3 fruit fly cellular contexts compared by ENCODE assay signal in genomic region chr3L:19055064-19055463, dm6.
TF ChIP-seq lines count a peak whose summit lies in the region.

No protein-coding gene starts in this region.

TF ChIP-seq in whole organism, embryonic, 481 proteins besides CTCF, POLR2A, EP300 and RAD21 (continued from another document and continues in another):
- no peak for TF ChIP-seq Hr3 (GFP tag; optimal IDR thresholded peaks at IDR 0.05; lab: Kevin White, UChicago)
- TF ChIP-seq sim (GFP tag; IDR thresholded peaks at IDR 0.05; lab: Robert Waterston, UW): no peak
- no peak for TF ChIP-seq D19A (tag; optimal IDR thresholded peaks at IDR 0.05; lab: Kevin White, UChicago)
- peak; percentile 17 for TF ChIP-seq CG10267 (tag; optimal IDR thresholded peaks at IDR 0.05; lab: Kevin White, UChicago)
- TF ChIP-seq toy (GFP tag; IDR thresholded peaks at IDR 0.05; lab: Robert Waterston, UW): no peak
- TF ChIP-seq Sox102F (GFP tag; optimal IDR thresholded peaks at IDR 0.05; lab: Kevin White, UChicago): no peak
- no peak for TF ChIP-seq sc (optimal IDR thresholded peaks at IDR 0.05; lab: Kevin White, UChicago)
- no peak for TF ChIP-seq sc (GFP tag; optimal IDR thresholded peaks at IDR 0.05; lab: Kevin White, UChicago)
- no peak for TF ChIP-seq jigr1 (GFP tag; IDR thresholded peaks at IDR 0.05; lab: Robert Waterston, UW)
- TF ChIP-seq Hmr (GFP tag; optimal IDR thresholded peaks at IDR 0.05; lab: Kevin White, UChicago): no peak
- TF ChIP-seq CG15073 (GFP tag; optimal IDR thresholded peaks at IDR 0.05; lab: Kevin White, UChicago): no peak
- no peak for TF ChIP-seq CG9932 (GFP tag; IDR thresholded peaks at IDR 0.05; lab: Robert Waterston, UW)
- TF ChIP-seq CG6689 (GFP tag; IDR thresholded peaks at IDR 0.05; lab: Robert Waterston, UW): 0 out of 2 replicates have a peak, but pooled peaks have one; percentile 24
- no peak for TF ChIP-seq z (GFP tag; IDR thresholded peaks at IDR 0.05; lab: Robert Waterston, UW)
- peak; percentile 7 for TF ChIP-seq grau (tag; optimal IDR thresholded peaks at IDR 0.05; lab: Kevin White, UChicago)
- TF ChIP-seq Hmx (GFP tag; optimal IDR thresholded peaks at IDR 0.05; lab: Kevin White, UChicago): no peak
- TF ChIP-seq TFAM (GFP tag; optimal IDR thresholded peaks at IDR 0.05; lab: Kevin White, UChicago): no peak
- TF ChIP-seq sens (GFP tag; lab: Kevin White, UChicago): peak; percentile 45
- no peak for TF ChIP-seq H2.0 (GFP tag; IDR thresholded peaks at IDR 0.05; lab: Robert Waterston, UW)
- TF ChIP-seq Stat92E (GFP tag; optimal IDR thresholded peaks at IDR 0.05; lab: Kevin White, UChicago): no peak
- TF ChIP-seq HLH4C (GFP tag; IDR thresholded peaks at IDR 0.05; lab: Robert Waterston, UW; ENCODE audit: partially characterized antibody): no peak
- peak in 1 of 3 experiments; percentile 12 for TF ChIP-seq lola (GFP tag; optimal IDR thresholded peaks at IDR 0.05; lab: Kevin White, UChicago)
- TF ChIP-seq Nf-YB (GFP tag; optimal IDR thresholded peaks at IDR 0.05; lab: Kevin White, UChicago): no peak
- TF ChIP-seq hbn (GFP tag; IDR thresholded peaks at IDR 0.05; lab: Robert Waterston, UW; ENCODE audit: partially characterized antibody): no peak
- no peak for TF ChIP-seq fd102C (GFP tag; optimal IDR thresholded peaks at IDR 0.05; lab: Kevin White, UChicago)
- no peak for TF ChIP-seq CG4404 (GFP tag; IDR thresholded peaks at IDR 0.05; lab: Robert Waterston, UW)
- TF ChIP-seq HHEX (GFP tag; optimal IDR thresholded peaks at IDR 0.05; lab: Kevin White, UChicago): no peak
- no peak for TF ChIP-seq pita (GFP tag; optimal IDR thresholded peaks at IDR 0.05; lab: Kevin White, UChicago)
- TF ChIP-seq CG30020 (tag; optimal IDR thresholded peaks at IDR 0.05; lab: Kevin White, UChicago): no peak
- peak; percentile 31 for TF ChIP-seq gem (tag; optimal IDR thresholded peaks at IDR 0.05; lab: Kevin White, UChicago)
- TF ChIP-seq Dbx (GFP tag; IDR thresholded peaks at IDR 0.05; lab: Robert Waterston, UW): no peak
- TF ChIP-seq cad (GFP tag; optimal IDR thresholded peaks at IDR 0.05; lab: Kevin White, UChicago): no peak
- TF ChIP-seq ap (GFP tag; IDR thresholded peaks at IDR 0.05; lab: Robert Waterston, UW): no peak
- TF ChIP-seq CrebB (tag; optimal IDR thresholded peaks at IDR 0.05; lab: Kevin White, UChicago): no peak
- no peak for TF ChIP-seq CG15269 (tag; optimal IDR thresholded peaks at IDR 0.05; lab: Kevin White, UChicago)
- TF ChIP-seq bsh (GFP tag; optimal IDR thresholded peaks at IDR 0.05; lab: Kevin White, UChicago): peak; percentile 14 to 20
- no peak for TF ChIP-seq ash1 (GFP tag; optimal IDR thresholded peaks at IDR 0.05; lab: Kevin White, UChicago)
- no peak for TF ChIP-seq CG14965 (GFP tag; optimal IDR thresholded peaks at IDR 0.05; lab: Kevin White, UChicago; ENCODE audit: borderline replicate concordance)
- 0 out of 3 replicates have a peak, but pooled peaks have one; percentile 25 for TF ChIP-seq CG17361 (GFP tag; IDR thresholded peaks at IDR 0.05; lab: Robert Waterston, UW)
- no peak for TF ChIP-seq CG10321 (GFP tag; IDR thresholded peaks at IDR 0.05; lab: Robert Waterston, UW)
- TF ChIP-seq Dip2 (GFP tag; IDR thresholded peaks at IDR 0.05; lab: Robert Waterston, UW): no peak
- TF ChIP-seq Atf3 (GFP tag; optimal IDR thresholded peaks at IDR 0.05; lab: Kevin White, UChicago): no peak
- TF ChIP-seq CG9727 (GFP tag; optimal IDR thresholded peaks at IDR 0.05; lab: Kevin White, UChicago): peak; percentile 15
- TF ChIP-seq rib (GFP tag; IDR thresholded peaks at IDR 0.05; lab: Robert Waterston, UW): no peak
- no peak for TF ChIP-seq MBD-R2 (GFP tag; IDR thresholded peaks at IDR 0.05; lab: Robert Waterston, UW)
- TF ChIP-seq CG34224 (GFP tag; IDR thresholded peaks at IDR 0.05; lab: Robert Waterston, UW; ENCODE audit: partially characterized antibody): no peak

TF ChIP-seq in whole organism, prepupa, 60 proteins besides CTCF, POLR2A, EP300 and RAD21 (continued from another document):
- TF ChIP-seq CG11762 (GFP tag; optimal IDR thresholded peaks at IDR 0.05; lab: Kevin White, UChicago; ENCODE audit: insufficient read depth): peak; percentile 4
- peak; percentile 33 for TF ChIP-seq CG6792 (GFP tag; optimal IDR thresholded peaks at IDR 0.05; lab: Kevin White, UChicago)
- peak; percentile 29 for TF ChIP-seq acj6 (GFP tag; optimal IDR thresholded peaks at IDR 0.05; lab: Kevin White, UChicago)
- peak; percentile 58; the same call in 2 of the 3 replicates for TF ChIP-seq CG6163 (GFP tag; IDR thresholded peaks at IDR 0.05; lab: Robert Waterston, UW)
- no peak for TF ChIP-seq Hr39 (GFP tag; optimal IDR thresholded peaks at IDR 0.05; lab: Kevin White, UChicago)
- TF ChIP-seq OdsH (GFP tag; optimal IDR thresholded peaks at IDR 0.05; lab: Kevin White, UChicago): peak; percentile 46
- peak; percentile 62 for TF ChIP-seq CG9139 (GFP tag; optimal IDR thresholded peaks at IDR 0.05; lab: Kevin White, UChicago)
- TF ChIP-seq topi (GFP tag; optimal IDR thresholded peaks at IDR 0.05; lab: Kevin White, UChicago): peak; percentile 21
- no peak for TF ChIP-seq CG6854 (GFP tag; optimal IDR thresholded peaks at IDR 0.05; lab: Kevin White, UChicago)
- peak; percentile 68 for TF ChIP-seq svp (GFP tag; lab: Kevin White, UChicago)
- TF ChIP-seq Blimp-1 (GFP tag; optimal IDR thresholded peaks at IDR 0.05; lab: Kevin White, UChicago): no peak
- no peak for TF ChIP-seq Sox14 (GFP tag; optimal IDR thresholded peaks at IDR 0.05; lab: Kevin White, UChicago)
- TF ChIP-seq Met (GFP tag; optimal IDR thresholded peaks at IDR 0.05; lab: Kevin White, UChicago): peak; percentile 26
- peak; percentile 61 for TF ChIP-seq CG32006 (GFP tag; optimal IDR thresholded peaks at IDR 0.05; lab: Kevin White, UChicago)
- peak; percentile 23 to 55 for TF ChIP-seq ss (GFP tag; optimal IDR thresholded peaks at IDR 0.05; lab: Kevin White, UChicago)
- no peak for TF ChIP-seq cyc (GFP tag; optimal IDR thresholded peaks at IDR 0.05; lab: Kevin White, UChicago)
- TF ChIP-seq Smox (GFP tag; optimal IDR thresholded peaks at IDR 0.05; lab: Kevin White, UChicago): peak; percentile 17
- TF ChIP-seq net (GFP tag; optimal IDR thresholded peaks at IDR 0.05; lab: Kevin White, UChicago): peak; percentile 51
- TF ChIP-seq fd85E (GFP tag; optimal IDR thresholded peaks at IDR 0.05; lab: Kevin White, UChicago): no peak
- no peak for TF ChIP-seq Lpt (GFP tag; optimal IDR thresholded peaks at IDR 0.05; lab: Kevin White, UChicago)
- TF ChIP-seq pdm3 (GFP tag; optimal IDR thresholded peaks at IDR 0.05; lab: Kevin White, UChicago): peak; percentile 50
- TF ChIP-seq CG3032 (tag; optimal IDR thresholded peaks at IDR 0.05; lab: Kevin White, UChicago): peak; percentile 69
- TF ChIP-seq esn (GFP tag; optimal IDR thresholded peaks at IDR 0.05; lab: Kevin White, UChicago): peak; percentile 50
- TF ChIP-seq Eip75B (GFP tag; optimal IDR thresholded peaks at IDR 0.05; lab: Kevin White, UChicago): no peak
- peak; percentile 92 for TF ChIP-seq Eip78C (GFP tag; lab: Kevin White, UChicago)
- peak; percentile 5 for TF ChIP-seq CG1621 (tag; optimal IDR thresholded peaks at IDR 0.05; lab: Kevin White, UChicago)
- TF ChIP-seq CG31627 (GFP tag; optimal IDR thresholded peaks at IDR 0.05; lab: Kevin White, UChicago): peak; percentile 12
- TF ChIP-seq spab (GFP tag; optimal IDR thresholded peaks at IDR 0.05; lab: Kevin White, UChicago): peak; percentile 29
- TF ChIP-seq CG8319 (GFP tag; optimal IDR thresholded peaks at IDR 0.05; lab: Kevin White, UChicago): no peak
- TF ChIP-seq dsx (GFP tag; optimal IDR thresholded peaks at IDR 0.05; lab: Kevin White, UChicago; ENCODE audit: poor library complexity, severe bottlenecking): peak; percentile 64
- TF ChIP-seq Sox102F (GFP tag; optimal IDR thresholded peaks at IDR 0.05; lab: Kevin White, UChicago): peak; percentile 17
- no peak for TF ChIP-seq CG11902 (GFP tag; optimal IDR thresholded peaks at IDR 0.05; lab: Kevin White, UChicago)
- peak; percentile 9 for TF ChIP-seq Sox15 (GFP tag; optimal IDR thresholded peaks at IDR 0.05; lab: Kevin White, UChicago)
- no peak for TF ChIP-seq Ets21C (GFP tag; optimal IDR thresholded peaks at IDR 0.05; lab: Kevin White, UChicago)
- TF ChIP-seq CG6276 (GFP tag; optimal IDR thresholded peaks at IDR 0.05; lab: Kevin White, UChicago): no peak
- TF ChIP-seq lz (GFP tag; optimal IDR thresholded peaks at IDR 0.05; lab: Kevin White, UChicago): peak; percentile 21

TF ChIP-seq in whole organism, wandering third instar larva, 38 proteins besides CTCF, POLR2A, EP300 and RAD21 (continued from another document):
- peak; percentile 14 for TF ChIP-seq woc (GFP tag; optimal IDR thresholded peaks at IDR 0.05; lab: Kevin White, UChicago)
